Worm (Caenorhabditis elegans) whole organism, L1 larva: ENCODE results near the gene E02H9.13.
"Not testable (repeated sequence)": the region's sequence is repeated elsewhere in the genome, so short reads cannot be mapped to it uniquely, and the experiment has no call there.

Source experiments
- aly-2 ChIP-seq: fragments of 150-350 bp; optimal IDR thresholded peaks from 2 replicates; lab custom pipeline; 2014; ENCODE audit warnings: missing biosample characterization, missing genetic modification characterization
- elt-3 ChIP-seq, 6 experiments: fragments of 150-350 bp in 1 of 6; sonication (generic microtip); optimal IDR thresholded peaks; 2 replicates each; lab custom pipeline; 2017 to 2018; ENCODE audit warnings: missing biosample characterization in 6 of 6, missing genetic modification characterization in 6 of 6, inconsistent platforms in 1 of 6
- jun-1 ChIP-seq: fragments of 150-350 bp; optimal IDR thresholded peaks from 2 replicates; lab custom pipeline; 2014; ENCODE audit warnings: missing biosample characterization, missing genetic modification reagents, missing genetic modification characterization
- nhr-11 ChIP-seq: fragments of 150-350 bp; optimal IDR thresholded peaks from 2 replicates; lab custom pipeline; 2014; ENCODE audit warnings: missing biosample characterization, missing genetic modification characterization
- nhr-12 ChIP-seq: sonication (generic microtip); optimal IDR thresholded peaks from 2 replicates; lab custom pipeline; 2017; ENCODE audit warnings: missing biosample characterization, missing genetic modification characterization
- nhr-237 ChIP-seq: fragments of 150-350 bp; optimal IDR thresholded peaks from 2 replicates; lab custom pipeline; 2014; ENCODE audit warnings: missing biosample characterization, missing genetic modification characterization
- nhr-77 ChIP-seq: fragments of 150-350 bp; optimal IDR thresholded peaks from 2 replicates; lab custom pipeline; 2014; ENCODE audit warnings: missing biosample characterization, missing genetic modification characterization
- nhr-90 ChIP-seq: sonication (generic microtip); optimal IDR thresholded peaks from 2 replicates; lab custom pipeline; 2016; ENCODE audit warnings: mild to moderate bottlenecking, missing genetic modification characterization, missing compliant biosample characterization; ENCODE audit not compliant: poor library complexity
- rnt-1 ChIP-seq: sonication (generic microtip); optimal IDR thresholded peaks from 2 replicates; lab custom pipeline; 2016; ENCODE audit warnings: mild to moderate bottlenecking, missing genetic modification characterization, moderate library complexity, missing compliant biosample characterization
- snu-23 ChIP-seq: sonication (generic microtip); optimal IDR thresholded peaks from 2 replicates; lab custom pipeline; 2016; ENCODE audit warnings: missing genetic modification characterization, missing compliant biosample characterization
- ztf-4 ChIP-seq: fragments of 150-350 bp; optimal IDR thresholded peaks from 2 replicates; lab custom pipeline; 2014; ENCODE audit warnings: missing biosample characterization, missing genetic modification characterization

DNA sequence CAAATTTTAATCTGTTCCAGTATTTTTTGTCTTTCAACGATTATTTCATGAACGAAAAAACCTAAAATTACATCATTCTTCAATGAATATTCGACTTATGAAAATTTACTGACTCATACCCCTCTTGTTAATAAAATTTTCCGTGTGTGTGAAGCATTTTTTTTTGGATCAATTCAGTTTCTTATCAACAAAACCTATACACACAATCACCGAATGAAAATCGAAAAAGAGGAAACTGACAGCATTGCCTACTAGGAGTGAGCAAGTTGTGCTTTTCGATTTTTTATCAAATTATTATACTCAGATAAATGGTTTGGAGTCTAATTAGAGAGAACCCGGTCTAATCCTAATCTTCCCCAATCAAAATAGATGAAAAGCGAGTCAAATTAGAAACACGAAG is 20.2 kb upstream of the E02H9.13 start, which contains the start of gene E02H9.3:
- TF ChIP-seq snu-23 (GFP tag; lab: Kevin White, UChicago); elt-3 (tag; optimal IDR thresholded peaks at IDR 0.05; lab: Kevin White, UChicago); nhr-12; aly-2; nhr-11 (tag; lab: Kevin White, UChicago); jun-1; rnt-1 (tag; lab: Kevin White, UChicago); ztf-4 (tag; lab: Kevin White, UChicago); nhr-90; nhr-237 (tag; lab: Kevin White, UChicago); nhr-77: not testable (repeated sequence)
